Fruit fly (Drosophila melanogaster) whole organism, pupa: ENCODE measurements around the gene ergic53.

ENCODE experiments used
- CG10348 ChIP-seq: fragments of 200-800 bp; sonication (Bioruptor generic); IDR thresholded peaks from 2 replicates; pipeline ENCODE4 v1.3.6; 2022; ENCODE audit warnings: missing biosample characterization, missing genetic modification characterization
- CG13204 ChIP-seq: fragments of 200-800 bp; sonication (Bioruptor generic); optimal IDR thresholded peaks from 2 replicates; lab custom pipeline; 2018; ENCODE audit warnings: missing biosample characterization, mild to moderate bottlenecking, missing genetic modification characterization, moderate library complexity
- CG15710 ChIP-seq: fragments of 200-800 bp; sonication (Bioruptor generic); optimal IDR thresholded peaks from 2 replicates; lab custom pipeline; 2018; ENCODE audit warnings: missing biosample characterization, mild to moderate bottlenecking, missing genetic modification characterization, moderate library complexity
- CG34367 ChIP-seq: fragments of 200-800 bp; sonication (Bioruptor generic); optimal IDR thresholded peaks from 2 replicates; lab custom pipeline; 2018; ENCODE audit warnings: missing biosample characterization, mild to moderate bottlenecking, missing genetic modification characterization
- CG8159 ChIP-seq: fragments of 200-800 bp; sonication (Bioruptor generic); optimal IDR thresholded peaks from 3 replicates; lab custom pipeline; 2018; ENCODE audit warnings: missing biosample characterization, mild to moderate bottlenecking, missing genetic modification characterization, moderate library complexity
- CG8301 ChIP-seq: fragments of 200-800 bp; sonication (Bioruptor generic); optimal IDR thresholded peaks from 2 replicates; lab custom pipeline; 2018; ENCODE audit warnings: missing biosample characterization, mild to moderate bottlenecking, missing genetic modification characterization
- CG9948 ChIP-seq: fragments of 200-800 bp; sonication (Bioruptor generic); optimal IDR thresholded peaks from 2 replicates; lab custom pipeline; 2018; ENCODE audit warnings: missing biosample characterization, mild to moderate bottlenecking, missing genetic modification characterization, moderate library complexity
- EcR ChIP-seq: fragments of 200-800 bp; sonication (Bioruptor generic); optimal IDR thresholded peaks from 3 replicates; lab custom pipeline; 2019; ENCODE audit warnings: missing biosample characterization, missing genetic modification characterization, mild to moderate bottlenecking, moderate library complexity, missing genetic modification reagents
- Ets98B ChIP-seq: fragments of 200-800 bp; sonication (Bioruptor generic); IDR thresholded peaks from 2 replicates; pipeline ENCODE4 v1.3.6; 2022; ENCODE audit warnings: missing biosample characterization, missing genetic modification characterization
- Pif1A ChIP-seq: fragments of 200-800 bp; sonication (Bioruptor generic); optimal IDR thresholded peaks from 3 replicates; lab custom pipeline; 2016; ENCODE audit warnings: missing biosample characterization, missing genetic modification characterization
- Pif1B ChIP-seq: fragments of 200-800 bp; sonication (Bioruptor generic); optimal IDR thresholded peaks from 3 replicates; lab custom pipeline; 2016; ENCODE audit warnings: missing biosample characterization, missing genetic modification characterization
- gl ChIP-seq: fragments of 200-800 bp; sonication (Bioruptor generic); optimal IDR thresholded peaks from 2 replicates; lab custom pipeline; 2018; ENCODE audit warnings: missing biosample characterization, mild to moderate bottlenecking, missing genetic modification characterization

DNA sequence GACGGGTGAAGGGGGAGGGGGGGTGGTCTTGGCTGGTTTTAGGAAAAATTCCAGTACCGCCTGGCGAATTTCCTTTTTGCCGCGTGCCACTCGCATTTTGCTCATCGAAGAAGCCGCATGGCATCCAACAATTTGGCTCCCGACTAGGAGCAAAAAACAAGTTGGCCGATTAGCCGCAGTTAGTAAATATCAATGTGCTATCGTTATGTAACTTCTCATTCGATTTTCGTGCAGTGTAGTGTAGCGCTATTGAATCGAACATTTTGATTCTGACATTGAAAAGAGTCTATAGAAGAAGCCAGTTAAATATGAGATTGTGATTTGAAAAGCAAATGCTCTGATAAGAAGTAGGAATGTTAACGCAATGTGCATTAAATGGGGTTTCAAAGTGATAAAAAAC is 5.1 kb upstream of the ergic53 start:
- no peak for TF ChIP-seq gl
- no peak for TF ChIP-seq CG9948 (tag; lab: Kevin White, UChicago)
- no peak for TF ChIP-seq CG8159
- no peak for TF ChIP-seq Pif1B
- TF ChIP-seq CG8301 (tag; lab: Kevin White, UChicago): no peak
- TF ChIP-seq CG10348 (GFP tag; lab: Robert Waterston, UW): no peak
- TF ChIP-seq CG34367 (tag; lab: Kevin White, UChicago): no peak
- TF ChIP-seq EcR (GFP tag; lab: Kevin White, UChicago): no peak
- TF ChIP-seq CG15710 (tag; lab: Kevin White, UChicago): no peak
- TF ChIP-seq Pif1A: no peak
- no peak for TF ChIP-seq Ets98B
- no peak for TF ChIP-seq CG13204 (GFP tag; lab: Kevin White, UChicago)
